Worm (Caenorhabditis elegans) whole organism, L1 larva: ENCODE data around the gene Y67A10A.11.

Experiments used
- egl-27 ChIP-seq, 2 experiments: fragments of 150-350 bp in 1 of 2; sonication (generic microtip); optimal IDR thresholded peaks; 3 replicates each; lab custom pipeline; 2017 to 2018; ENCODE audit warnings: missing biosample characterization in 2 of 2, missing genetic modification characterization in 2 of 2, missing genetic modification reagents in 2 of 2
- elt-3 ChIP-seq, 6 experiments: fragments of 150-350 bp in 1 of 6; sonication (generic microtip); optimal IDR thresholded peaks; 2 replicates each; lab custom pipeline; 2017 to 2018; ENCODE audit warnings: missing biosample characterization in 6 of 6, missing genetic modification characterization in 6 of 6, inconsistent platforms in 1 of 6
- fkh-10 ChIP-seq: sonication (generic microtip); optimal IDR thresholded peaks from 2 replicates; lab custom pipeline; 2017; ENCODE audit warnings: missing biosample characterization, missing genetic modification reagents, missing genetic modification characterization
- lin-13 ChIP-seq: fragments of 150-350 bp; optimal IDR thresholded peaks from 2 replicates; lab custom pipeline; 2014; ENCODE audit warnings: missing biosample characterization, missing genetic modification reagents, missing genetic modification characterization
- nhr-28 ChIP-seq: fragments of 150-350 bp; optimal IDR thresholded peaks from 2 replicates; lab custom pipeline; 2014; ENCODE audit warnings: missing biosample characterization, missing genetic modification characterization
- nhr-71 ChIP-seq: sonication (generic microtip); optimal IDR thresholded peaks from 2 replicates; lab custom pipeline; 2016; ENCODE audit warnings: mild to moderate bottlenecking, missing genetic modification characterization, moderate library complexity, missing compliant biosample characterization
- nhr-77 ChIP-seq: fragments of 150-350 bp; optimal IDR thresholded peaks from 2 replicates; lab custom pipeline; 2014; ENCODE audit warnings: missing biosample characterization, missing genetic modification characterization
- nhr-90 ChIP-seq: sonication (generic microtip); optimal IDR thresholded peaks from 2 replicates; lab custom pipeline; 2016; ENCODE audit warnings: mild to moderate bottlenecking, missing genetic modification characterization, missing compliant biosample characterization; ENCODE audit not compliant: poor library complexity
- pax-3 ChIP-seq: fragments of 200-800 bp; sonication (Bioruptor generic); optimal IDR thresholded peaks from 2 replicates; lab custom pipeline; 2018; ENCODE audit warnings: mild to moderate bottlenecking, missing genetic modification characterization, moderate library complexity, missing compliant biosample characterization
- snpc-4 ChIP-seq: fragments of 150-350 bp; optimal IDR thresholded peaks from 2 replicates; lab custom pipeline; 2014; ENCODE audit warnings: missing biosample characterization, missing genetic modification characterization
- unc-62 ChIP-seq: fragments of 150-350 bp; optimal IDR thresholded peaks from 2 replicates; lab custom pipeline; 2014; ENCODE audit warnings: missing biosample characterization, missing genetic modification reagents, missing genetic modification characterization
- zag-1 ChIP-seq: fragments of 150-350 bp; optimal IDR thresholded peaks from 2 replicates; lab custom pipeline; 2014; ENCODE audit warnings: missing biosample characterization, missing genetic modification characterization

- TF ChIP-seq elt-3 (tag; optimal IDR thresholded peaks at IDR 0.05; lab: Kevin White, UChicago) = no peak
- TF ChIP-seq nhr-77 = no peak
- TF ChIP-seq egl-27 (tag; optimal IDR thresholded peaks at IDR 0.05; lab: Kevin White, UChicago) = no peak
- no peak for TF ChIP-seq pax-3 (tag; lab: Kevin White, UChicago)
- no peak for TF ChIP-seq nhr-28 (tag; lab: Kevin White, UChicago)
- TF ChIP-seq lin-13 (GFP tag; lab: Kevin White, UChicago) = no peak
- no peak for TF ChIP-seq unc-62 (GFP tag; lab: Kevin White, UChicago)
- TF ChIP-seq snpc-4 = no peak
- TF ChIP-seq nhr-71 (tag; lab: Kevin White, UChicago) = no peak
- no peak for TF ChIP-seq fkh-10 (GFP tag; lab: Kevin White, UChicago)
- TF ChIP-seq zag-1 (tag; lab: Kevin White, UChicago) = no peak
- no peak for TF ChIP-seq nhr-90
Measured at ce11 chrIV:14334359-14334758, 5.4 kb upstream of the Y67A10A.11 start, which contains the start of gene Y67A10A.3.
